Worm (Caenorhabditis elegans) whole organism, early embryonic: ENCODE measurements around the gene snt-2.

ENCODE experiments used
- ama-1 ChIP-seq: fragments of 150-350 bp; optimal IDR thresholded peaks from 2 replicates; lab custom pipeline; 2014
- scrt-1 ChIP-seq: fragments of 200-800 bp; sonication (Bioruptor generic); IDR thresholded peaks from 2 replicates; pipeline ENCODE4 v1.3.6; 2022; ENCODE audit warnings: missing genetic modification characterization, missing compliant biosample characterization
- tbx-11 ChIP-seq: fragments of 200-800 bp; sonication (Bioruptor generic); IDR thresholded peaks from 2 replicates; pipeline ENCODE4 v1.3.6; 2022; ENCODE audit warnings: missing genetic modification characterization, missing compliant biosample characterization
- tbx-37 ChIP-seq: fragments of 200-800 bp; sonication (Bioruptor generic); conservative IDR thresholded peaks from 2 replicates; pipeline ENCODE4 v1.3.6; 2022; ENCODE audit warnings: missing genetic modification reagents, missing genetic modification characterization, missing compliant biosample characterization

DNA sequence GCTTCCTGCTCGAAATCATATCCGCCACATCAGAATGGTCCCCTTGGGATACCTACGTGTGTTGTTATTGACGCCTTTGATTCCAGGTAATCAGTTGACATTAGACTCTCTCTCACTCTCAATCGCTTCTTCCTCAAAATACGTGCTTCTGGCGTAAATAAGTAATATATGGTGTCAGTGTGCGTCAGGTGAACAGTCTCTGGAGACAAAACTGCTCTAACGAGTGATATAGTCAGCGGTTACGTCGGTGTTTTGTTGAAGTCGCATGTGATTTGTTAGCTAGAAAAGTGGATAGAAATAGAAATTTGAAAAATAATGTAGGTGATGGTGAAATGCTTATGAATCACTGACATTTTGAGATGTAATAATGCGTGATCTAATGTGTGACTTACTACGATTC is 8.5 kb upstream of the snt-2 start:
- no peak for TF ChIP-seq scrt-1
- TF ChIP-seq tbx-37 (GFP tag; lab: Robert Waterston, UW): no peak
- TF ChIP-seq tbx-11 (GFP tag; lab: Robert Waterston, UW): no peak
- TF ChIP-seq ama-1 (lab: Kevin White, UChicago): no peak
